Worm (Caenorhabditis elegans) whole organism, late embryonic: ENCODE measurements around the gene rab-19.

Source experiments
- C38D4.7 ChIP-seq: fragments of 200-800 bp; sonication (Bioruptor generic); optimal IDR thresholded peaks from 2 replicates; lab custom pipeline; 2018; ENCODE audit warnings: mild to moderate bottlenecking, missing genetic modification characterization, moderate library complexity, missing compliant biosample characterization
- F13H6.1 ChIP-seq: sonication (generic microtip); optimal IDR thresholded peaks from 2 replicates; lab custom pipeline; 2016; ENCODE audit warnings: missing genetic modification characterization, missing compliant biosample characterization
- K02D7.2 ChIP-seq: sonication (generic microtip); optimal IDR thresholded peaks from 2 replicates; lab custom pipeline; 2017; ENCODE audit warnings: mild to moderate bottlenecking, missing genetic modification characterization, missing compliant biosample characterization
- ceh-24 ChIP-seq: sonication (generic microtip); optimal IDR thresholded peaks from 2 replicates; lab custom pipeline; 2016; ENCODE audit warnings: mild to moderate bottlenecking, missing genetic modification characterization, missing compliant biosample characterization
- ceh-30 ChIP-seq: fragments of 150-350 bp; optimal IDR thresholded peaks from 2 replicates; lab custom pipeline; 2014; ENCODE audit warnings: missing biosample characterization, missing genetic modification characterization
- ceh-31 ChIP-seq: sonication (generic microtip); optimal IDR thresholded peaks from 2 replicates; lab custom pipeline; 2016; ENCODE audit warnings: missing genetic modification characterization, missing compliant biosample characterization
- ceh-45 ChIP-seq: fragments of 200-800 bp; sonication (Bioruptor generic); IDR thresholded peaks from 2 replicates; pipeline ENCODE4 v1.3.6; 2022; ENCODE audit warnings: missing genetic modification reagents, missing genetic modification characterization, missing compliant biosample characterization
- ceh-48 ChIP-seq: sonication (generic microtip); optimal IDR thresholded peaks from 2 replicates; lab custom pipeline; 2016; ENCODE audit warnings: missing genetic modification characterization, inconsistent platforms, missing compliant biosample characterization
- ceh-9 ChIP-seq: sonication (generic microtip); optimal IDR thresholded peaks from 2 replicates; lab custom pipeline; 2016; ENCODE audit warnings: mild to moderate bottlenecking, missing genetic modification characterization, inconsistent platforms, missing compliant biosample characterization
- dve-1 ChIP-seq: sonication (generic microtip); optimal IDR thresholded peaks from 2 replicates; lab custom pipeline; 2017; ENCODE audit warnings: antibody characterized with exemption, mild to moderate bottlenecking, missing genetic modification characterization, missing compliant biosample characterization
- elt-2 ChIP-seq: sonication (generic microtip); optimal IDR thresholded peaks from 2 replicates; lab custom pipeline; 2016; ENCODE audit warnings: missing genetic modification reagents, missing genetic modification characterization, missing compliant biosample characterization
- elt-4 ChIP-seq: sonication (generic microtip); optimal IDR thresholded peaks from 2 replicates; lab custom pipeline; 2016; ENCODE audit warnings: missing genetic modification characterization, missing compliant biosample characterization
- ets-4 ChIP-seq: sonication (generic microtip); optimal IDR thresholded peaks from 2 replicates; lab custom pipeline; 2016; ENCODE audit warnings: missing genetic modification characterization, missing compliant biosample characterization
- fax-1 ChIP-seq: sonication (generic microtip); optimal IDR thresholded peaks from 2 replicates; lab custom pipeline; 2016; ENCODE audit warnings: missing genotype, missing genetic modification characterization, missing compliant biosample characterization
- fkh-6 ChIP-seq: sonication (generic microtip); optimal IDR thresholded peaks from 2 replicates; lab custom pipeline; 2016; ENCODE audit warnings: missing genetic modification characterization, missing compliant biosample characterization
- hlh-13 ChIP-seq: fragments of 200-800 bp; sonication (Bioruptor generic); optimal IDR thresholded peaks from 2 replicates; lab custom pipeline; 2018; ENCODE audit warnings: mild to moderate bottlenecking, missing genetic modification characterization, missing compliant biosample characterization
- hlh-30 ChIP-seq: sonication (generic microtip); optimal IDR thresholded peaks from 2 replicates; lab custom pipeline; 2017; ENCODE audit warnings: antibody characterized with exemption, missing genetic modification characterization, missing compliant biosample characterization; ENCODE audit not compliant: insufficient read depth
- hlh-6 ChIP-seq: sonication (generic microtip); optimal IDR thresholded peaks from 2 replicates; lab custom pipeline; 2016; ENCODE audit warnings: missing genotype, missing genetic modification characterization, missing compliant biosample characterization
- lin-11 ChIP-seq: fragments of 200-800 bp; sonication (Bioruptor generic); optimal IDR thresholded peaks from 2 replicates; lab custom pipeline; 2018; ENCODE audit warnings: mild to moderate bottlenecking, missing genetic modification characterization, missing compliant biosample characterization
- mec-3 ChIP-seq: sonication (generic microtip); optimal IDR thresholded peaks from 2 replicates; lab custom pipeline; 2016; ENCODE audit warnings: borderline replicate concordance, missing genetic modification characterization, missing compliant biosample characterization
- odd-2 ChIP-seq: sonication (generic microtip); optimal IDR thresholded peaks from 2 replicates; lab custom pipeline; 2017; ENCODE audit warnings: antibody characterized with exemption, mild to moderate bottlenecking, missing genetic modification characterization, missing compliant biosample characterization
- pax-1 ChIP-seq: fragments of 150-350 bp; optimal IDR thresholded peaks from 2 replicates; lab custom pipeline; 2014; ENCODE audit warnings: missing biosample characterization, missing genetic modification characterization
- pha-2 ChIP-seq: sonication (generic microtip); optimal IDR thresholded peaks from 2 replicates; lab custom pipeline; 2017; ENCODE audit warnings: mild to moderate bottlenecking, missing genetic modification characterization, missing compliant biosample characterization
- pha-4 ChIP-seq: fragments of 150-350 bp; optimal IDR thresholded peaks from 2 replicates; lab custom pipeline; 2018; ENCODE audit warnings: missing biosample characterization, missing genetic modification reagents, missing genetic modification characterization
- pqm-1 ChIP-seq: sonication (generic microtip); optimal IDR thresholded peaks from 2 replicates; lab custom pipeline; 2016; ENCODE audit warnings: missing genetic modification characterization, missing compliant biosample characterization
- rnt-1 ChIP-seq: sonication (generic microtip); optimal IDR thresholded peaks from 2 replicates; lab custom pipeline; 2016; ENCODE audit warnings: missing genetic modification characterization, missing compliant biosample characterization
- sox-4 ChIP-seq: sonication (generic microtip); optimal IDR thresholded peaks from 2 replicates; lab custom pipeline; 2017; ENCODE audit warnings: mild to moderate bottlenecking, missing genetic modification characterization, inconsistent platforms, missing compliant biosample characterization
- tbx-7 ChIP-seq: sonication (generic microtip); optimal IDR thresholded peaks from 2 replicates; lab custom pipeline; 2016; ENCODE audit warnings: missing genotype, missing genetic modification characterization, missing compliant biosample characterization
- unc-3 ChIP-seq, 2 experiments: fragments of 200-800 bp in 1 of 2; sonication (Bioruptor generic) in 1 of 2; sonication (generic microtip) in 1 of 2; conservative IDR thresholded peaks in 1 of 2; optimal IDR thresholded peaks in 1 of 2; 2 replicates each; pipeline versions ENCODE4 v1.3.6 to Lab custom; 2016 to 2022; ENCODE audit warnings: missing compliant biosample characterization in 2 of 2, missing genetic modification characterization in 2 of 2, missing genetic modification reagents in 1 of 2
- unc-42 ChIP-seq: sonication (generic microtip); optimal IDR thresholded peaks from 2 replicates; lab custom pipeline; 2016; ENCODE audit warnings: missing genotype, missing genetic modification characterization, missing compliant biosample characterization
- unc-55 ChIP-seq: sonication (generic microtip); optimal IDR thresholded peaks from 2 replicates; lab custom pipeline; 2017; ENCODE audit warnings: missing biosample characterization, missing genetic modification reagents, missing genetic modification characterization

The rab-19 gene

DNA sequence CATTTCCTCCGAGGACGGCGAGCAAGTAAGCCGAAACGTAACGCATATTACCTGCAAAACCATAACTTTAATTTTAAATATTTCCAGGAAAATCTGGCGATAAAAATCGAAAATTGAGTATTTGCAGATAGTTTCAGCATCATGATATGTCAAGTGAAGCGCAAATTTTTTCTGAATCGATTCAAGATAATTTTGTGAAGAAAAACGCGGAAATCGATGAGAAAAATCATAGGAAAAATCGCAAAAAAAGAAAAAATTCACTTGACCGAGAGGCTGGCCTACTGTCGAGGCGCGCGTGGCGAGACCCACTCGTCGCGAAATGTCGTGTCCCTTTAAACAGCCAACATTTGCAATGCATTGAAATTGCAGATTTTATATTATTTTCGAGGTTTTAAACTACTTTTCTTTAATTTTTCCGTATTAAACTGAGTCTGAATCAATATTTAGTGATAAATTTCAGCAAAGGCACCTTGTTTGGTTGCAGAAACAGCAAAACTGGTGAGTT is 13.9 kb downstream of the rab-19 start, which contains the start of the genes rla-2, popl-7 and Y62E10A.24:
Gene rla-2 (minus strand): TSS at position 51 of the 505 bp plus-strand sequence.
Gene popl-7 (plus strand): TSS at position 455 of the 505 bp plus-strand sequence.
Gene Y62E10A.24 (plus strand): TSS at position 476 of the 505 bp plus-strand sequence.
- TF ChIP-seq ceh-24 (tag; lab: Kevin White, UChicago) (no peak), fkh-6 (no peak), pax-1 (no peak), dve-1 (tag; lab: Kevin White, UChicago) (no peak), sox-4 (tag; lab: Kevin White, UChicago) (no peak), unc-55 (GFP tag; lab: Kevin White, UChicago) (no peak), ceh-31 (no peak), elt-4 (no peak), unc-42 (no peak), hlh-13 (no peak), elt-2 (tag; lab: Kevin White, UChicago) (no peak), F13H6.1 (tag; lab: Kevin White, UChicago) (no peak), fax-1 (tag; lab: Kevin White, UChicago) (no peak), pqm-1 (tag; lab: Kevin White, UChicago) (no peak), ets-4 (tag; lab: Kevin White, UChicago) (no peak), ceh-45 (no peak), ceh-9 (tag; lab: Kevin White, UChicago) (no peak)

DNA sequence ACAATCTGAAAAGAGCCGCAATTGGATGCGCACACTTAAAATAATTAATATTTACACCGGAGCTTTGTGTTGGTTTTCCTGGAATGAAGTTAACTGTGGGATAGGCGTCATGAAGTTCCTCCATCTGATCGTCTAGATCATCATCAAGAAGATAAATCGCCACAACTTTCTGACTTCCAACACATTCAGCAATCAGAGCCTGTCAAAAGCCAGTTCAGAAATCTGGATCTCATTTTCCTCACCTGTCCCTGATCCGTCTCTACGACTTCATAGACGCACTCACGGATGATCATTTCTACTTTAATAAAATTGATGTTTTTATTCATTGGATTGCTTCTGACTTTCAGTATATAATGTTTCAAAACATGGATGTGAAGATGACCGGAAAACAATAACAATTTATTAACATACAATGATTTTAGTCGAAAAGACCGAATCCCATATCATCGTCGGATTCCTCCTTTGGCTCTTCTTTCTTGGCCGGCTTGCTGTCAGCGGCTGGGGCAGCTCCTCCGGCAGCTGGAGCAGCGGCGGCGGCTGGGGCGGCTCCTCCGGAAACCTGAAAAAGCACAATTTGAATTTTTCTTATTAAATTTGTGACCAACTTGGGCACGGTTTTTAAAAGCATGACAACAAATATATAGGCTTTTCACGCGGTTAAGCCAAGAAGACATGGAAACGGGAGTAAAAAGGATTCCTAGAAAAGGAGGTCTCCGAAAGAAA is 14.9 kb downstream of the rab-19 start, which contains the start of gene agt-1:
Gene agt-1 (minus strand): TSS at position 293 of the 723 bp plus-strand sequence.
- TF ChIP-seq lin-11 (tag; lab: Kevin White, UChicago) (no peak), unc-3 (GFP tag; conservative IDR thresholded peaks at IDR 0.05; lab: Robert Waterston, UW) (no peak), unc-3 (tag; optimal IDR thresholded peaks at IDR 0.05; lab: Kevin White, UChicago) (no peak), ceh-9 (tag; lab: Kevin White, UChicago) (no peak)

- TF ChIP-seq mec-3 (tag; lab: Kevin White, UChicago) (no peak), hlh-6 (tag; lab: Kevin White, UChicago) (no peak), hlh-30 (tag; lab: Kevin White, UChicago) (no peak), unc-55 (GFP tag; lab: Kevin White, UChicago) (no peak), rnt-1 (tag; lab: Kevin White, UChicago) (no peak), odd-2 (no peak), ets-4 (tag; lab: Kevin White, UChicago) (no peak), K02D7.2 (tag; lab: Kevin White, UChicago) (no peak), ceh-45 (no peak), C38D4.7 (GFP tag; lab: Kevin White, UChicago) (no peak), pha-2 (tag; lab: Kevin White, UChicago) (no peak), ceh-30 (tag; lab: Kevin White, UChicago) (no peak), lin-11 (tag; lab: Kevin White, UChicago) (no peak), tbx-7 (tag; lab: Kevin White, UChicago) (no peak), unc-3 (GFP tag; conservative IDR thresholded peaks at IDR 0.05; lab: Robert Waterston, UW) (no peak), unc-3 (tag; optimal IDR thresholded peaks at IDR 0.05; lab: Kevin White, UChicago) (no peak), ceh-48 (tag; lab: Kevin White, UChicago) (no peak)
- TF ChIP-seq, all 69 proteins: peak for 0
Measured at ce11 chrIV:13364869-13365268, 19.3 kb downstream of the rab-19 start, which contains the start of gene srsx-25. Gene srsx-25 (plus strand): TSS chrIV:13365169.

- TF ChIP-seq ceh-24 (tag; lab: Kevin White, UChicago) = no peak
- TF ChIP-seq elt-4 = no peak
- no peak for TF ChIP-seq pha-4 (tag; lab: Kevin White, UChicago)
- TF ChIP-seq dve-1 (tag; lab: Kevin White, UChicago) = no peak
- no peak for TF ChIP-seq K02D7.2 (tag; lab: Kevin White, UChicago)
- no peak for TF ChIP-seq ceh-45
- TF ChIP-seq pax-1 = no peak
Measured at ce11 chrIV:13360144-13360543, 24.0 kb downstream of the rab-19 start, which contains the start of gene Y62E10A.3. Gene Y62E10A.3 (minus strand): TSS chrIV:13360244.
